Worm (Caenorhabditis elegans) whole organism, L3 larva: ENCODE results near the gene K11D12.11.

ENCODE experiments used
- ZK546.5 ChIP-seq: sonication (generic microtip); optimal IDR thresholded peaks from 2 replicates; lab custom pipeline; 2017; ENCODE audit warnings: missing biosample characterization, missing genetic modification characterization
- elt-2 ChIP-seq: sonication (generic microtip); optimal IDR thresholded peaks from 2 replicates; lab custom pipeline; 2016; ENCODE audit warnings: missing genetic modification reagents, mild to moderate bottlenecking, missing genetic modification characterization, missing compliant biosample characterization
- lin-39 ChIP-seq: fragments of 150-350 bp; optimal IDR thresholded peaks from 2 replicates; lab custom pipeline; 2018; ENCODE audit warnings: missing biosample characterization, missing genetic modification reagents, missing genetic modification characterization
- nfya-1 ChIP-seq: sonication (generic microtip); optimal IDR thresholded peaks from 2 replicates; lab custom pipeline; 2017; ENCODE audit warnings: missing genetic modification characterization, mild to moderate bottlenecking, missing compliant biosample characterization, antibody characterized with exemption, moderate library complexity; ENCODE audit not compliant: insufficient read depth
- nhr-12 ChIP-seq: fragments of 150-350 bp; optimal IDR thresholded peaks from 2 replicates; lab custom pipeline; 2014; ENCODE audit warnings: missing biosample characterization, missing genetic modification characterization
- nhr-23 ChIP-seq: fragments of 150-350 bp; optimal IDR thresholded peaks from 2 replicates; lab custom pipeline; 2014; ENCODE audit warnings: missing biosample characterization, missing genetic modification reagents, missing genetic modification characterization
- nhr-67 ChIP-seq: fragments of 150-350 bp; optimal IDR thresholded peaks from 2 replicates; lab custom pipeline; 2014; ENCODE audit warnings: missing biosample characterization, missing genetic modification characterization
- nhr-77 ChIP-seq: fragments of 150-350 bp; optimal IDR thresholded peaks from 2 replicates; lab custom pipeline; 2014; ENCODE audit warnings: missing biosample characterization, missing genetic modification characterization
- pqm-1 ChIP-seq: fragments of 150-350 bp; optimal IDR thresholded peaks from 2 replicates; lab custom pipeline; 2017; ENCODE audit warnings: missing biosample characterization, missing genetic modification characterization, inconsistent platforms
- sea-2 ChIP-seq: fragments of 150-350 bp; sonication (generic microtip); optimal IDR thresholded peaks from 4 replicates; lab custom pipeline; 2014; ENCODE audit warnings: missing biosample characterization, missing genetic modification reagents, missing genetic modification characterization
- unc-62 ChIP-seq: fragments of 150-350 bp; sonication (generic microtip); optimal IDR thresholded peaks from 4 replicates; lab custom pipeline; 2014; ENCODE audit warnings: missing biosample characterization, missing genetic modification reagents, missing genetic modification characterization
- ztf-11 ChIP-seq: fragments of 150-350 bp; optimal IDR thresholded peaks from 2 replicates; lab custom pipeline; 2014; ENCODE audit warnings: missing biosample characterization, missing genetic modification characterization

DNA sequence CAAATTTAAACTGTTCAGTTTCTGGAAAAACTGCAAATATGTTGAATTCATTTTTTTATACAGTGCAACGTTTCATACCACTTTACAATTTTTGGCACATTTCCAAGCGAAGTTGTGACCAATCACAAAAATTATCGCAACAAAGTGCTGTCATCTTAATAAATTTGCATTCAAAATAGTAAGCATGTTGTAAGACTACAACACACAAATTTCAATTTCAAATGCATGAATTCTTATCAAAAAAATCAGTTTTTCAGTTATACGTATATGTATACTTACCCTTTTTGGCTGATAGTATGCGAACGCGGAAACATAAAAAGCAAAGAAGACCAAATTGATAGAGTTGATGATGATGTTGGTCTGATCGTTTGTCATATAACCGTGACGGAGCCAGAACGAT, 9.2 kb downstream of the K11D12.11 start:
- no peak for TF ChIP-seq nhr-12
- no peak for TF ChIP-seq nhr-77 (tag; lab: Kevin White, UChicago)
- no peak for TF ChIP-seq lin-39 (tag; lab: Kevin White, UChicago)
- TF ChIP-seq nhr-67 (tag; lab: Kevin White, UChicago): no peak
- TF ChIP-seq ztf-11 (tag; lab: Kevin White, UChicago): no peak
- no peak for TF ChIP-seq sea-2 (GFP tag; lab: Kevin White, UChicago)
- peak; percentile 86 for TF ChIP-seq pqm-1 (tag; lab: Kevin White, UChicago)
- TF ChIP-seq elt-2 (tag; lab: Kevin White, UChicago): peak; percentile 88
- TF ChIP-seq ZK546.5 (tag; lab: Kevin White, UChicago): no peak
- TF ChIP-seq nfya-1 (tag; lab: Kevin White, UChicago): no peak
- no peak for TF ChIP-seq nhr-23
- no peak for TF ChIP-seq unc-62
